Worm (Caenorhabditis elegans) whole organism, L4/young adult: ENCODE measurements around the gene ufl-1.

Experiments
- W03F9.2 ChIP-seq: fragments of 150-350 bp; optimal IDR thresholded peaks from 2 replicates; lab custom pipeline; 2014; ENCODE audit warnings: missing biosample characterization, missing genetic modification characterization
- dao-5 ChIP-seq: sonication (generic microtip); optimal IDR thresholded peaks from 2 replicates; lab custom pipeline; 2016; ENCODE audit warnings: missing genotype, missing genetic modification characterization, moderate library complexity, missing compliant biosample characterization

DNA sequence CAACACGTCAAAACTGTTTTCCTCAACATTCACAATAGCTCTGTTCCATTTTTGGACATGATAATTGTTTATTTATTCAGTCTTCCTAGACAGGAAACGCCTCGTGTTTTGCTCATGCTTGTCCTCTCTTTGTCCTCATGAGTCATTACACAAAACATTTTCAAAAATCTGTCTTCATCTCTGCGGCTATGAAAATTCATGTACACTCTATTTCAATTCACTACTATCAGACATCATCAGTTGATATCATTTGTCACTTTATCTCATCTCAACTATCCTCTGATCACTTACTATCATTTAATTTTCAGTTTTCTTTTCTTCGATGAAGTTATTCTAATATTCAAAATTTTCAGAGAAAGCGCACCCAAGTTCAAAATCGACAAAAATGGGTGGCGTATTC is 12.8 kb downstream of the ufl-1 start, which contains the start of gene adah-1:
- TF ChIP-seq W03F9.2 (tag; lab: Kevin White, UChicago) (no peak), dao-5 (tag; lab: Kevin White, UChicago) (no peak)
